Worm (Caenorhabditis elegans) whole organism, L4 larva: ENCODE measurements around the gene arrd-11.
A peak's percentile ranks its signal among the peaks of the same experiment; 100 is the strongest.
"Not testable (repeated sequence)": the region's sequence is repeated elsewhere in the genome, so short reads cannot be mapped to it uniquely, and the experiment has no call there.

ENCODE experiments used
- R02D3.7 ChIP-seq: fragments of 150-350 bp; sonication (generic microtip); optimal IDR thresholded peaks from 3 replicates; lab custom pipeline; 2014; ENCODE audit warnings: missing biosample characterization, missing genetic modification characterization
- Y75B8A.6 ChIP-seq: fragments of 200-800 bp; sonication (Bioruptor generic); IDR thresholded peaks from 2 replicates; pipeline ENCODE4 v1.3.6; 2022; ENCODE audit warnings: missing genetic modification reagents, missing genetic modification characterization, missing compliant biosample characterization
- ZK337.2 ChIP-seq: fragments of 200-800 bp; sonication (Bioruptor generic); IDR thresholded peaks from 2 replicates; pipeline ENCODE4 v1.3.6; 2022; ENCODE audit warnings: missing genetic modification reagents, missing genetic modification characterization, missing compliant biosample characterization
- aha-1 ChIP-seq: fragments of 150-350 bp; peaks from one replicate; lab custom pipeline; 2014; ENCODE audit warnings: missing biosample characterization, missing genetic modification characterization
- arid-1 ChIP-seq: fragments of 200-800 bp; sonication (Bioruptor generic); conservative IDR thresholded peaks from 2 replicates; pipeline ENCODE4 v1.3.6; 2022; ENCODE audit warnings: missing genetic modification reagents, missing genetic modification characterization, missing compliant biosample characterization
- attf-4 ChIP-seq: sonication (generic microtip); optimal IDR thresholded peaks from 3 replicates; lab custom pipeline; 2017; ENCODE audit warnings: missing biosample characterization, missing genetic modification characterization
- ceh-20 ChIP-seq: fragments of 200-800 bp; sonication (Bioruptor generic); IDR thresholded peaks from 2 replicates; pipeline ENCODE4 v1.3.6; 2022; ENCODE audit warnings: missing genetic modification reagents, missing genetic modification characterization, missing compliant biosample characterization
- ceh-32 ChIP-seq: sonication (generic microtip); optimal IDR thresholded peaks from 2 replicates; lab custom pipeline; 2016; ENCODE audit warnings: mild to moderate bottlenecking, missing genetic modification characterization, missing compliant biosample characterization; ENCODE audit not compliant: poor library complexity
- daf-8 ChIP-seq: fragments of 200-800 bp; sonication (Bioruptor generic); IDR thresholded peaks from 2 replicates; pipeline ENCODE4 v1.3.6; 2022; ENCODE audit warnings: missing genetic modification characterization, missing compliant biosample characterization
- egl-43 ChIP-seq: fragments of 200-800 bp; sonication (Bioruptor generic); IDR thresholded peaks from 2 replicates; pipeline ENCODE4 v1.3.6; 2022; ENCODE audit warnings: missing genetic modification reagents, missing genetic modification characterization, missing compliant biosample characterization
- hlh-11 ChIP-seq: fragments of 200-800 bp; sonication (Bioruptor generic); optimal IDR thresholded peaks from 2 replicates; lab custom pipeline; 2018; ENCODE audit warnings: mild to moderate bottlenecking, missing genetic modification characterization, missing compliant biosample characterization
- hlh-30 ChIP-seq: sonication (generic microtip); optimal IDR thresholded peaks from 2 replicates; lab custom pipeline; 2017; ENCODE audit warnings: antibody characterized with exemption, mild to moderate bottlenecking, missing genetic modification characterization, missing compliant biosample characterization; ENCODE audit not compliant: insufficient read depth
- hmg-1.1 ChIP-seq: fragments of 200-800 bp; sonication (Bioruptor generic); IDR thresholded peaks from 2 replicates; pipeline ENCODE4 v1.3.6; 2022; ENCODE audit warnings: missing genetic modification reagents, missing genetic modification characterization, missing compliant biosample characterization
- mxl-3 ChIP-seq: fragments of 200-800 bp; sonication (Bioruptor generic); optimal IDR thresholded peaks from 2 replicates; lab custom pipeline; 2018; ENCODE audit warnings: mild to moderate bottlenecking, missing genetic modification characterization, missing compliant biosample characterization
- nhr-102 ChIP-seq: sonication (generic microtip); optimal IDR thresholded peaks from 2 replicates; lab custom pipeline; 2016; ENCODE audit warnings: mild to moderate bottlenecking, missing genetic modification characterization, moderate library complexity, missing compliant biosample characterization
- nhr-11 ChIP-seq: fragments of 150-350 bp; optimal IDR thresholded peaks from 2 replicates; lab custom pipeline; 2014; ENCODE audit warnings: missing biosample characterization, missing genetic modification characterization
- nhr-25 ChIP-seq: sonication (generic microtip); optimal IDR thresholded peaks from 2 replicates; lab custom pipeline; 2017; ENCODE audit warnings: missing genetic modification characterization, mild to moderate bottlenecking, missing compliant biosample characterization, antibody characterized with exemption, moderate library complexity, borderline replicate concordance; ENCODE audit not compliant: insufficient read depth
- nhr-28 ChIP-seq: fragments of 150-350 bp; optimal IDR thresholded peaks from 2 replicates; lab custom pipeline; 2014; ENCODE audit warnings: missing biosample characterization, missing genetic modification characterization
- nhr-42 ChIP-seq: fragments of 200-800 bp; sonication (Bioruptor generic); IDR thresholded peaks from 2 replicates; pipeline ENCODE4 v1.3.6; 2022; ENCODE audit warnings: missing genetic modification characterization, missing compliant biosample characterization
- nhr-6 ChIP-seq: fragments of 150-350 bp; optimal IDR thresholded peaks from 2 replicates; lab custom pipeline; 2014; ENCODE audit warnings: missing biosample characterization, missing genetic modification characterization
- pha-4 ChIP-seq, 2 experiments: fragments of 150-350 bp in 1 of 2; fragments of 200-800 bp in 1 of 2; sonication (Bioruptor generic) in 1 of 2; IDR thresholded peaks in 1 of 2; optimal IDR thresholded peaks in 1 of 2; 2 replicates each; pipeline versions ENCODE4 v1.3.6 to Lab custom; 2014 to 2022; ENCODE audit warnings: missing genetic modification characterization in 2 of 2, missing genetic modification reagents in 2 of 2, missing biosample characterization in 1 of 2, missing compliant biosample characterization in 1 of 2
- php-3 ChIP-seq: fragments of 200-800 bp; sonication (Bioruptor generic); IDR thresholded peaks from 2 replicates; pipeline ENCODE4 v1.3.6; 2022; ENCODE audit warnings: missing genetic modification reagents, missing genetic modification characterization, missing compliant biosample characterization
- sdz-12 ChIP-seq: fragments of 200-800 bp; sonication (Bioruptor generic); optimal IDR thresholded peaks from 2 replicates; lab custom pipeline; 2018; ENCODE audit warnings: mild to moderate bottlenecking, missing genetic modification characterization, missing compliant biosample characterization
- set-16 ChIP-seq: fragments of 200-800 bp; sonication (Bioruptor generic); IDR thresholded peaks from 2 replicates; pipeline ENCODE4 v1.3.6; 2022; ENCODE audit warnings: missing genetic modification reagents, missing genetic modification characterization, missing compliant biosample characterization
- snpc-4 ChIP-seq: fragments of 150-350 bp; optimal IDR thresholded peaks from 2 replicates; lab custom pipeline; 2014; ENCODE audit warnings: missing biosample characterization, missing genetic modification characterization
- unc-130 ChIP-seq: sonication (generic microtip); optimal IDR thresholded peaks from 2 replicates; lab custom pipeline; 2016; ENCODE audit warnings: missing genetic modification reagents, missing genetic modification characterization, missing compliant biosample characterization
- unc-62 ChIP-seq, 3 experiments: fragments of 150-350 bp in 1 of 3; sonication (generic microtip); optimal IDR thresholded peaks in 2 of 3; peaks in 1 of 3; 1 replicate in 1 of 3; 2 replicates in 2 of 3; lab custom pipeline; 2014 to 2017; ENCODE audit warnings: missing biosample characterization in 3 of 3, missing genetic modification characterization in 3 of 3, missing genetic modification reagents in 3 of 3, missing genotype in 1 of 3
- vab-7 ChIP-seq: fragments of 200-800 bp; sonication (Bioruptor generic); IDR thresholded peaks from 2 replicates; pipeline ENCODE4 v1.3.6; 2022; ENCODE audit warnings: missing genetic modification reagents, missing genetic modification characterization, missing compliant biosample characterization
- zfp-2 ChIP-seq: sonication (generic microtip); optimal IDR thresholded peaks from 2 replicates; lab custom pipeline; 2016; ENCODE audit warnings: mild to moderate bottlenecking, missing genetic modification characterization, missing compliant biosample characterization
- zip-11 ChIP-seq: fragments of 200-800 bp; sonication (Bioruptor generic); IDR thresholded peaks from 2 replicates; pipeline ENCODE4 v1.3.6; 2022; ENCODE audit warnings: missing genetic modification characterization, missing compliant biosample characterization

The arrd-11 gene

DNA sequence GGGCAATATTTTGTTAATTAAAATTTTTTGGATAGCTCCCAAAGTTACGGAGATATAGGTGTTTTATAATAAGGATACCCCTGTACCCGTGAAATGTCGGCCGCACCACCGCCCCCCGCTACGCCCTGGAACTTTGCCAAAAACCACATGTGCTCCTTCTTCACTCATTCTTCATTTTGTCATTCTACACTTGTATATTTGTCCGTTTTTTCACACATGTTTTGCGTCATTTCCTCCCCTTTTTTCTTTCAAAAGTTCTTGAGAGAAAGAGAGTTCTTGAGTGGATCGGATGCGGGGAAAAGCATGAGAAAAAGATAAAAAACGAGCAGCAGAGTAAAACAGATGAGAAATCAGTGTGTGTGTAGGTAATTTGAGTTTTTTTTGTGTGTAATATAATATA is 25.6 kb downstream of the arrd-11 start:
- TF ChIP-seq nhr-6 (tag; lab: Kevin White, UChicago) (no peak), R02D3.7 (no peak), hmg-1.1 (GFP tag; lab: Robert Waterston, UW) (no peak), attf-4 (no peak), ceh-32 (tag; lab: Kevin White, UChicago) (no peak), nhr-11 (tag; lab: Kevin White, UChicago) (no peak), ZK337.2 (GFP tag; lab: Robert Waterston, UW) (no peak), hlh-11 (tag; lab: Kevin White, UChicago) (no peak), nhr-28 (tag; lab: Kevin White, UChicago) (no peak), zfp-2 (tag; lab: Kevin White, UChicago) (no peak), nhr-102 (no peak), hlh-30 (tag; lab: Kevin White, UChicago) (no peak), vab-7 (GFP tag; lab: Robert Waterston, UW) (no peak), php-3 (GFP tag; lab: Robert Waterston, UW) (no peak), daf-8 (GFP tag; lab: Robert Waterston, UW) (no peak), egl-43 (GFP tag; lab: Robert Waterston, UW) (no peak), Y75B8A.6 (GFP tag; lab: Robert Waterston, UW) (no peak), nhr-25 (tag; lab: Kevin White, UChicago) (no peak), snpc-4 (tag; lab: Kevin White, UChicago) (no peak), ceh-20 (no peak)

DNA sequence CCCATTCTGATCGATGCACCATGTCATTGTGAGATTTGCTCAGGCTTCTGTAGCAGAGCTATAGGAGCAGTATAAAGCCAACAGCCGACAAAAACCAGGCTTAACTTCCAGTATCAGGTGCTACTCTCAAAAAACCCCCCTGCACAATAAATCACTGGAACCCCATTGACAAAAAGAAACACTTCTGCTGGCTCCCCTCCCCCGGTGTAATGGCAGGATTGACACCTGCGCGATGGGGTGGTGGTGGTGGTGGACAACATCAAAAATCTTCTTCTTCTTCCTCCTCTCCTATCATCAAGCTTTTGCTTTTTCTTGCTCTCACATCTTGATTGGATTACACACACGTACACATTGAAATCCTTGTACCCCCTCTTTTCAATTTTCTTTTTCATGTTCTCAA is 26.5 kb downstream of the arrd-11 start:
- TF ChIP-seq set-16 (0 out of 2 replicates have a peak, but pooled peaks have one; percentile 8), nhr-42 (GFP tag; lab: Robert Waterston, UW) (peak; percentile 51; the same call in 1 of the 2 replicates), zip-11 (no peak), arid-1 (GFP tag; lab: Robert Waterston, UW) (no peak), unc-62 (GFP tag; optimal IDR thresholded peaks at IDR 0.05 in 1 of 2; lab: Kevin White, UChicago) (peak in 1 of 2 experiments; percentile 70), unc-62 (tag; optimal IDR thresholded peaks at IDR 0.05; lab: Kevin White, UChicago) (no peak)

DNA sequence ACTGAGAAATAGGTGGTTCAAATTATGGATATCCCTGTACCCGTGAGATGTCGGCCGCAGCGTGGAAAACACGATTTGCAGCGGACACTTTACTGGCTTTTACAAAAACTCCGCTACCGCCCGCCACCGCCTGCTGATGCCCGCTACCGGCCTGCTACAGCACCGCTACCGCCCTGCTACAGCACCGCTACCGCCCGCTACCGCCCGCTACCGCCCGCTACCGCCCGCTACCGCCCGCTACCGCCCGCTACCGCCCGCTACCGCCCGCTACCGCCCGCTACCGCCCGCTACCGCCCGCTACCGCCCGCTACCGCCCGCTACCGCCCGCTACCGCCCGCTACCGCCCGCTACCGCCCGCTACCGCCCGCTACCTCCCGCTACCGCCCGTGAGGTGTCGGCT is 27.5 kb downstream of the arrd-11 start:
- TF ChIP-seq egl-43 (GFP tag; lab: Robert Waterston, UW) = 0 out of 2 replicates have a peak, but pooled peaks have one; percentile 15
- peak; percentile 90 for TF ChIP-seq set-16
- TF ChIP-seq pha-4 (GFP tag; IDR thresholded peaks at IDR 0.05; lab: Robert Waterston, UW) = peak; percentile 32; the same call in 1 of the 2 replicates
- not testable (repeated sequence) for TF ChIP-seq pha-4 (tag; optimal IDR thresholded peaks at IDR 0.05; lab: Kevin White, UChicago)

DNA sequence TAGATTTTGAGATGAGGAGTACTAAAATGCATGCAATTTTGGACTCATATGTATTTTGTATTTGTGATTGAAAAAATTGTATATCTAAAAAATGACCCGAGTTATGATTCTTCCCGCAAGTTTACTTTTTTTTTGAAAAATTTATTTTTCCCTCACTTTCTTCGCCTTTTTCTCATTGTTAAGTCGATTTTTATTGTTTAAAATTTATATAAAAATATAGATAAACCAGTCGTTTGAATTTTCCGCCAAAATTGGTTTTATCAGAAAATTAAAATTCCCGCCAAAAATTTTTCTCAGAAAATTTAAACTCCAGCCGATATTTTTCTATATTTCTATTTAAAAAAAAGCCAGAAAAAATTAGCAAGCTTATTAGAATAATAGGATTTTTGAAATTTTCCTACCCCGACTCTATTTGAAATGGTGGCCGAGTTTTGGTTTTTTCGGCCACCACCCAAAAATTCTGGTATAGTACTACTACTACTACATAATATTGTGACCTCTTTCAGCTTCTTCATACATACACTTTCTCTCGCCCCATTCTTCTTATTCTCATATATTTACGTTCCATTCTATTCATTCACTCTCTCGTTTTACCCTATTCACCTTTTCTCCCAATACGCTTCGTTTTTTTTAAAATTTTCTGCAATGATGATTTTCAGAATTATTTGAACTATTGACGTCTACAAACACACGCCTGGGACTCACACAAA is 28.5 kb downstream of the arrd-11 start, which contains the start of gene ZK131.11:
TSS of gene ZK131.11 (plus strand) at position 660 of the 710 bp plus-strand sequence.
- TF ChIP-seq aha-1 (tag; lab: Kevin White, UChicago) = peak; percentile 92
- TF ChIP-seq unc-130 (GFP tag; lab: Kevin White, UChicago) = no peak
- TF ChIP-seq sdz-12 (GFP tag; lab: Kevin White, UChicago) = no peak
- TF ChIP-seq, all 104 proteins: peak for 1

DNA sequence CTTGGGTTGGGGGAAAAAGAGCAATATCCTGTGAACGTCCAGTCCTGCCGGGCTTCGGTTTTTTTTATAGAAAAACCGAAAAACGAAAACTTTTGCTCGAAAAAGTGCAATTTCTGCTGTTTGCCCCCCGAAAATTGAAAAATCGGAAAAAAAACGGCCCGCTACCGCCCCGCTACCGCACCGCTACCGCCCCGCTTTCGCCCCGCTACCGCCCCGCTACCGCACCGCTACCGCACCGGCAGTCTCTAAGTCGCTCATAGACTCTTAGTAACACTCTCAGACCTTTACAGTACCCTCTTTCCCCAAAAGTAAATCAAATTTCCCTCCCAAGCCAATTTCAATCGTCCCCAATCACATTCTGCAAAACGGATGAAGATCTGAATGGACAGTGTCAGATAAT is 31.9 kb downstream of the arrd-11 start:
- TF ChIP-seq mxl-3 = no peak
- TF ChIP-seq aha-1 (tag; lab: Kevin White, UChicago) = peak; percentile 28
- TF ChIP-seq set-16 = peak; percentile 70
- TF ChIP-seq ceh-20 = no peak
